Fruit fly (Drosophila melanogaster): ENCODE data around the gene CG44437.
A peak's percentile ranks its signal among the peaks of the same experiment; 100 is the strongest.

CG44437 gene

dm6 chrX:13233811-13234737, 32.0 kb upstream of the CG44437 start:
- TF ChIP-seq Smox (GFP tag; optimal IDR thresholded peaks at IDR 0.05) (peak; percentile 62), CG6808 (GFP tag; optimal IDR thresholded peaks at IDR 0.05) (peak; percentile 90), pdm3 (GFP tag; optimal IDR thresholded peaks at IDR 0.05) (peak; percentile 79), fd85E (GFP tag; optimal IDR thresholded peaks at IDR 0.05) (no peak), salr (GFP tag; optimal IDR thresholded peaks at IDR 0.05) (peak; percentile 39 to 61), net (GFP tag; optimal IDR thresholded peaks at IDR 0.05) (peak; percentile 54), Ets96B (tag; optimal IDR thresholded peaks at IDR 0.05) (peak; percentile 88), achi (GFP tag; optimal IDR thresholded peaks at IDR 0.05) (peak; percentile 75), CG15336 (GFP tag; IDR thresholded peaks at IDR 0.05) (peak; percentile 54), Hr38 (GFP tag; optimal IDR thresholded peaks at IDR 0.05) (no peak), Eip78C (GFP tag) (peak; percentile 96), CG6792 (GFP tag; optimal IDR thresholded peaks at IDR 0.05) (peak; percentile 62), CG11762 (GFP tag; optimal IDR thresholded peaks at IDR 0.05; ENCODE audit: insufficient read depth) (peak; percentile 74), CG3032 (tag; optimal IDR thresholded peaks at IDR 0.05) (peak; percentile 88), CG6163 (GFP tag; IDR thresholded peaks at IDR 0.05) (peak; percentile 91), OdsH (GFP tag; optimal IDR thresholded peaks at IDR 0.05) (peak; percentile 76), CG32006 (GFP tag; optimal IDR thresholded peaks at IDR 0.05) (peak; percentile 63), lz (GFP tag; optimal IDR thresholded peaks at IDR 0.05) (peak; percentile 74), Hr4 (GFP tag; optimal IDR thresholded peaks at IDR 0.05) (peak; percentile 45), fd59A (GFP tag; optimal IDR thresholded peaks at IDR 0.05) (peak; percentile 77), CG3919 (GFP tag; optimal IDR thresholded peaks at IDR 0.05) (peak; percentile 80), Hr39 (GFP tag; optimal IDR thresholded peaks at IDR 0.05) (peak; percentile 71), CG10631 (GFP tag; optimal IDR thresholded peaks at IDR 0.05) (peak; percentile 77), eg (GFP tag; IDR thresholded peaks at IDR 0.05) (peak; percentile 72), spab (GFP tag; optimal IDR thresholded peaks at IDR 0.05) (peak; percentile 76), acj6 (GFP tag; optimal IDR thresholded peaks at IDR 0.05) (peak; percentile 86), Gug (GFP tag; IDR thresholded peaks at IDR 0.05) (peak; percentile 56; the same call in 1 of the 2 replicates), CG34406 (GFP tag; optimal IDR thresholded peaks at IDR 0.05) (peak; percentile 68), CG6854 (GFP tag; optimal IDR thresholded peaks at IDR 0.05) (no peak), cyc (GFP tag; optimal IDR thresholded peaks at IDR 0.05) (peak; percentile 81), CG8632 (GFP tag; optimal IDR thresholded peaks at IDR 0.05) (peak; percentile 79), CG10669 (GFP tag; optimal IDR thresholded peaks at IDR 0.05) (peak; percentile 80), dsx (GFP tag; optimal IDR thresholded peaks at IDR 0.05; ENCODE audit: poor library complexity, severe bottlenecking) (peak; percentile 95), Eip93F (GFP tag; optimal IDR thresholded peaks at IDR 0.05) (peak; percentile 39), Lpt (GFP tag; optimal IDR thresholded peaks at IDR 0.05) (peak; percentile 62), Blimp-1 (GFP tag; optimal IDR thresholded peaks at IDR 0.05) (peak; percentile 53), CG1621 (tag; optimal IDR thresholded peaks at IDR 0.05) (peak; percentile 69), esn (GFP tag; optimal IDR thresholded peaks at IDR 0.05) (peak; percentile 74), fkh (GFP tag; optimal IDR thresholded peaks at IDR 0.05) (peak; percentile 42), CG7368 (GFP tag; optimal IDR thresholded peaks at IDR 0.05) (peak; percentile 71), CG11294 (GFP tag; IDR thresholded peaks at IDR 0.05) (no peak), svp (GFP tag) (peak; percentile 90), CG8119 (GFP tag; IDR thresholded peaks at IDR 0.05) (peak; percentile 63; the same call in 2 of the 3 replicates), ss (GFP tag; optimal IDR thresholded peaks at IDR 0.05) (peak; percentile 92), vri (GFP tag; optimal IDR thresholded peaks at IDR 0.05) (peak; percentile 73), CG16779 (tag; optimal IDR thresholded peaks at IDR 0.05) (peak; percentile 68), Sox102F (GFP tag; optimal IDR thresholded peaks at IDR 0.05) (peak; percentile 51), CG8319 (GFP tag; optimal IDR thresholded peaks at IDR 0.05) (peak; percentile 45), Ets21C (GFP tag; optimal IDR thresholded peaks at IDR 0.05) (peak; percentile 37)

Measured in whole organism, prepupa.